Worm (Caenorhabditis elegans) whole organism, L4/young adult: ENCODE results near the gene nlp-29.

ENCODE experiments used
- W03F9.2 ChIP-seq: fragments of 150-350 bp; optimal IDR thresholded peaks from 2 replicates; lab custom pipeline; 2014; ENCODE audit warnings: missing biosample characterization, missing genetic modification characterization
- him-1 ChIP-seq: sonication (generic microtip); optimal IDR thresholded peaks from 2 replicates; lab custom pipeline; 2016; ENCODE audit warnings: missing genotype, missing genetic modification reagents, missing genetic modification characterization, missing compliant biosample characterization

- no peak for TF ChIP-seq W03F9.2 (tag; lab: Kevin White, UChicago)
- no peak for TF ChIP-seq him-1 (tag; lab: Kevin White, UChicago)
These were observed 8.1 kb downstream of the nlp-29 start for ce11 chrV:3992334-3992733.
